Worm (Caenorhabditis elegans): ENCODE measurements around the gene C05E4.7.
A peak's percentile ranks its signal among the peaks of the same experiment; 100 is the strongest.

The C05E4.7 gene

ce11 chrV:761235-761634 is 19.3 kb downstream of the C05E4.7 start, which contains the start of gene C05E4.15:
Gene C05E4.15 (minus strand): TSS chrV:761335.
- TF ChIP-seq elt-1 (tag; optimal IDR thresholded peaks at IDR 0.05) (no peak), blmp-1 (tag; optimal IDR thresholded peaks at IDR 0.05; ENCODE audit: insufficient read depth) (no peak), mab-5 (tag; optimal IDR thresholded peaks at IDR 0.05) (no peak), C34F6.9 (tag; optimal IDR thresholded peaks at IDR 0.05) (no peak), R02D3.7 (tag; optimal IDR thresholded peaks at IDR 0.05) (no peak), ztf-4 (tag; optimal IDR thresholded peaks at IDR 0.05) (no peak), skn-1 (tag; optimal IDR thresholded peaks at IDR 0.05) (no peak), zag-1 (tag; optimal IDR thresholded peaks at IDR 0.05) (no peak), snpc-4 (tag; optimal IDR thresholded peaks at IDR 0.05) (no peak)

ce11 chrV:761882-762281 is 20.0 kb downstream of the C05E4.7 start, which contains the start of gene C05E4.12:
Gene C05E4.12 (minus strand): TSS chrV:761982.
- TF ChIP-seq lsy-2 (tag; optimal IDR thresholded peaks at IDR 0.05), result no peak
- no peak for TF ChIP-seq nhr-129 (tag; optimal IDR thresholded peaks at IDR 0.05)
- TF ChIP-seq unc-62 (GFP tag; optimal IDR thresholded peaks at IDR 0.05), result no peak
- TF ChIP-seq mab-5 (tag; optimal IDR thresholded peaks at IDR 0.05), result no peak
- TF ChIP-seq unc-39 (tag; optimal IDR thresholded peaks at IDR 0.05), result no peak
- no peak for TF ChIP-seq crh-2 (tag; optimal IDR thresholded peaks at IDR 0.05)
- no peak for TF ChIP-seq unc-55 (GFP tag; optimal IDR thresholded peaks at IDR 0.05)
- TF ChIP-seq lin-39 (tag; optimal IDR thresholded peaks at IDR 0.05), result no peak
- no peak for TF ChIP-seq aly-2 (tag; optimal IDR thresholded peaks at IDR 0.05)
- no peak for TF ChIP-seq elt-1 (tag; optimal IDR thresholded peaks at IDR 0.05)
- no peak for TF ChIP-seq ceh-16 (tag; optimal IDR thresholded peaks at IDR 0.05)
- no peak for TF ChIP-seq lin-13 (GFP tag; optimal IDR thresholded peaks at IDR 0.05)

DNA sequence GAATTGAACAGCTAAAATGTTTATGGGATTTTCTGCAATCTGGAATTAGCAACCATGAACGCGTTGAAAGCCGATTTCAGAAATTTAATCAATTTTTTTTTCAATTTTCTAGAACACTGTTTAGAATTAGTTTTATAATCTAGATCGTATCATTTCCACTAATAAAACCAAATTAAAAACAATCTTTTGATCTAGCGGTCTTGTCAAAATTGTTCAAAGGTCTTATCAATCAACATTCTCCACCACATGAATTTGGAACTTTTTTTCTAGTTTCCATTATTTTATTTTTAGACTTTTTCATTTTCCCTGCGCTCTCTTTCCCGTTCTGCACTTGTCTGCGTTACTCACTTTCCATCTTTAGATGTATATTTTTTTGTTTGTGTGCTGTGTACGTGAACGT is 20.4 kb downstream of the C05E4.7 start, which contains the start of gene srp-2:
srp-2 (plus strand) TSS at position 301 of the 400 bp plus-strand sequence.
- TF ChIP-seq ceh-82 (tag; optimal IDR thresholded peaks at IDR 0.05) (no peak), gmeb-1 (tag; optimal IDR thresholded peaks at IDR 0.05) (no peak), skn-1 (tag; optimal IDR thresholded peaks at IDR 0.05) (no peak), mbf-1 (tag; optimal IDR thresholded peaks at IDR 0.05) (no peak), lin-13 (GFP tag; optimal IDR thresholded peaks at IDR 0.05) (no peak), ceh-16 (tag; optimal IDR thresholded peaks at IDR 0.05) (no peak), mdl-1 (tag; optimal IDR thresholded peaks at IDR 0.05) (no peak), peb-1 (tag; optimal IDR thresholded peaks at IDR 0.05) (no peak)

DNA sequence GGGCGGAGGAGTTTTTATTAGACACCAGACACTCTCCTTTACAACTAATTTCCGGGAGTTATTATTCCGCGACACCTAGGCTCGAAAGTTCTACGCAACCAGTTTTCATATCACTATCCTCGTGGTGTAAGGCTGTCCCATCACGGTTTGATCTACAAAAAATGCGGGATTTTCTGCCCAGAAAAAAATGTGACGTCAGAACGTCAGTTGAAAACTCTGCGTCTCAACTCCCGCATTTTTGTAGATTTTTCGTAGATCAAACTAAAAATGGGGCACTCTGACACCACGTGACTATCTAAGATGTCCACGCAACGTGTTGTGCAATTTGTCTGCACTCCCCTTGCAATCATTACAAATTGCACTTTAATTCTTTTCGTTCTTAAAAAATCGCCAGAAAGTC is 22.8 kb downstream of the C05E4.7 start, which contains the start of gene str-238:
str-238 (plus strand) TSS at position 301 of the 400 bp plus-strand sequence.
- TF ChIP-seq ZK546.5 (tag; optimal IDR thresholded peaks at IDR 0.05) (no peak), ztf-4 (tag; optimal IDR thresholded peaks at IDR 0.05) (no peak), nhr-23 (tag; optimal IDR thresholded peaks at IDR 0.05) (no peak), lin-11 (tag; optimal IDR thresholded peaks at IDR 0.05) (no peak), unc-62 (GFP tag; optimal IDR thresholded peaks at IDR 0.05) (no peak)

ce11 chrV:772210-772609 is 30.3 kb downstream of the C05E4.7 start:
- TF ChIP-seq ztf-4 (tag; optimal IDR thresholded peaks at IDR 0.05) (no peak), nhr-77 (tag; optimal IDR thresholded peaks at IDR 0.05) (no peak), alr-1 (tag; optimal IDR thresholded peaks at IDR 0.05) (no peak), unc-55 (GFP tag; optimal IDR thresholded peaks at IDR 0.05) (no peak), C34F6.9 (tag; optimal IDR thresholded peaks at IDR 0.05) (no peak), unc-39 (tag; optimal IDR thresholded peaks at IDR 0.05) (no peak), ztf-1 (GFP tag; conservative IDR thresholded peaks at IDR 0.05) (no peak), elt-1 (tag; optimal IDR thresholded peaks at IDR 0.05) (no peak), sma-3 (GFP tag; optimal IDR thresholded peaks at IDR 0.05) (no peak), fos-1 (tag; optimal IDR thresholded peaks at IDR 0.05) (no peak), mdl-1 (tag; optimal IDR thresholded peaks at IDR 0.05) (no peak)

DNA sequence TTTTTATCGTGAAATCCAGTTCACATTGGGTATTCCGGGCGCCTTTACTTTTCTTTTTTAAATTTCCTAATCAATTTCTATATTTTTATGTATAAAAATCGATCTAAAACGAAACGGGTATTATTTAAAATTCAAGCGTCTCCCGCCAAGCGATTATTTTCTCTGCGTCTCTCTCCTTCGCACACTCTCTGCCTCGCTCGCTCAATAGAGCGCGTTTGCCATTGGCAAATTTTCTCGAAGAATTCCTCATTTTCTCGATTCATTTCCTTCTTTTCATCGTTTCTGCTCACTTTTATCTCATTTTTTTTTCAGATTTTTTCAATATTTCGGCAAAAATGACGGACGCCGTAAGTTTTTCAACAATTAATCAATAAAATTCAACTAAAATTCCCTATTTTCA is 31.3 kb downstream of the C05E4.7 start, which contains the start of gene sti-1:
sti-1 (plus strand) TSS at position 263 of the 400 bp plus-strand sequence.
- peak; percentile 98 for TF ChIP-seq gmeb-1 (tag; optimal IDR thresholded peaks at IDR 0.05)
- peak; percentile 70 for TF ChIP-seq mab-5 (tag; optimal IDR thresholded peaks at IDR 0.05)
- TF ChIP-seq ztf-1 (GFP tag; conservative IDR thresholded peaks at IDR 0.05), result no peak
- TF ChIP-seq nhr-23 (tag; optimal IDR thresholded peaks at IDR 0.05), result no peak
- no peak for TF ChIP-seq ceh-16 (tag; optimal IDR thresholded peaks at IDR 0.05)
- no peak for TF ChIP-seq lin-39 (tag; optimal IDR thresholded peaks at IDR 0.05)
- TF ChIP-seq sem-4 (tag; optimal IDR thresholded peaks at IDR 0.05), result peak; percentile 76
- TF ChIP-seq skn-1 (tag; optimal IDR thresholded peaks at IDR 0.05), result no peak
- TF ChIP-seq aly-2 (tag; optimal IDR thresholded peaks at IDR 0.05), result no peak
- peak; percentile 9 for TF ChIP-seq unc-62 (GFP tag; optimal IDR thresholded peaks at IDR 0.05)
- TF ChIP-seq nhr-237 (tag; optimal IDR thresholded peaks at IDR 0.05), result peak; percentile 9
- TF ChIP-seq zag-1 (tag; optimal IDR thresholded peaks at IDR 0.05), result no peak
- no peak for TF ChIP-seq nhr-10 (tag; optimal IDR thresholded peaks at IDR 0.05)
- TF ChIP-seq F13H6.1 (tag; optimal IDR thresholded peaks at IDR 0.05), result peak; percentile 80
- no peak for TF ChIP-seq ztf-11 (tag; optimal IDR thresholded peaks at IDR 0.05)
- peak; percentile 79 for TF ChIP-seq lin-11 (tag; optimal IDR thresholded peaks at IDR 0.05)
- peak; percentile 90 for TF ChIP-seq sma-3 (GFP tag; optimal IDR thresholded peaks at IDR 0.05)
- TF ChIP-seq peb-1 (tag; optimal IDR thresholded peaks at IDR 0.05), result no peak
- TF ChIP-seq lin-13 (GFP tag; optimal IDR thresholded peaks at IDR 0.05), result peak; percentile 88
- peak; percentile 72 for TF ChIP-seq egl-27 (tag; optimal IDR thresholded peaks at IDR 0.05)
- peak; percentile 66 for TF ChIP-seq nhr-6 (tag; optimal IDR thresholded peaks at IDR 0.05)
- TF ChIP-seq mbf-1 (tag; optimal IDR thresholded peaks at IDR 0.05), result no peak
- TF ChIP-seq C34F6.9 (tag; optimal IDR thresholded peaks at IDR 0.05), result peak; percentile 93
- peak; percentile 89 for TF ChIP-seq sma-9 (GFP tag; optimal IDR thresholded peaks at IDR 0.05)
- no peak for TF ChIP-seq sma-9 (tag; optimal IDR thresholded peaks at IDR 0.05)

Measured in whole organism, L2 larva.